Worm (Caenorhabditis elegans): Measurements from ENCODE around the gene K06H7.2.

DNA sequence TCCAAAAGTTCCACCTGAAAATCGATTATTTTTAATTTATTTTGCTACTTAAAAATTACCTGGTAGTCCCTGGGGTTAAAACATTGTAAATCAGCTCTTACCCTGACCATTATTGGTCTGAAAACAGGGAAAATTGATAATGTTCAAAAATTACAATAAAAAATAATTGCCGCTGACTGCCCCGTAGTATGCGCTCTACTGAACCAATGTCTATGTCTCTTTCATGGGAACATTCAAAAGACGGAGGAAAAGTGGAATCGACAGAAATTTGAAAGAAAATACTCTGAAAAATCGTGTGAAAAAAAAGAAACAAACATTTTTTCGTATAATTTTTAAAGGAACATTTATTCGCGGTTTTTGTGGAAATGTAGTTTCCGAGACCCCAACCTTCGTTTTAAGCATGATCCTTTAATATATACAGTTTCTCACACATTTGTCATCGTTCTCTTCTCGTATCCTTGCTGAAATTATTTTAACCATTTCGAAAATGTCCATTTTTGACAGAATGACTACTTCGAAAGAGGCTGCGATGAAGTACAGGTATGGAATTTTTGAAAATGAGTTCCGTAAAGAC lies 13.1 kb upstream of the K06H7.2 start, which contains the start of the genes dcr-1 and apc-2:
- TF ChIP-seq egl-44 (GFP tag; IDR thresholded peaks at IDR 0.05) (no peak), tlf-1 (GFP tag; optimal IDR thresholded peaks at IDR 0.05) (no peak), cebp-1 (GFP tag; IDR thresholded peaks at IDR 0.05) (no peak), cebp-1 (tag; optimal IDR thresholded peaks at IDR 0.05) (no peak), unc-62 (GFP tag; optimal IDR thresholded peaks at IDR 0.05) (no peak), unc-130 (GFP tag; optimal IDR thresholded peaks at IDR 0.05) (no peak), rpc-1 (optimal IDR thresholded peaks at IDR 0.05) (no peak), rpc-1 (tag; optimal IDR thresholded peaks at IDR 0.05) (no peak)

All from whole organism, young adult.